Fruit fly (Drosophila melanogaster): Measurements from ENCODE around the gene H15.

Gene H15

DNA sequence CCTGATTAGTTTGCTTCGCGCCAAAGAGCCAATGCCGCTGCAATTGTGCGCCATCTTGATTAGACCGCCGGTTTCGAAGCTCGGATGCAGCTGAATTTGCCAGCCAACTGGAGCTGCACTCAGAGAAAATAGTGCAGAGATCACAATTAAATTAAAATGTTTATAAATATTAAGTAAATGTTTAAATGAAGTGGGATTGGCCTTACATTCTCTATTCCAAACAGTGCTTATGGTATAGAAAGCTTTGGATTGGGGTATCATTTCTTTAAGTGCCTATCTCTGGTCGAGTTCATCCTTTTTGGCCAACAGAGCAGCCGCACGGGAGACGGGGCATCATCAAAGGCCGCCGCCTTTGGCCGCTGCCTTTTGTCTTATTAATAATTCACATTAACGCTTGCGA is 17.8 kb upstream of the H15 start (continued):
- no peak for TF ChIP-seq N (GFP tag; optimal IDR thresholded peaks at IDR 0.05)
- peak; percentile 69 for TF ChIP-seq OdsH (GFP tag; optimal IDR thresholded peaks at IDR 0.05)
- TF ChIP-seq usp (GFP tag; optimal IDR thresholded peaks at IDR 0.05): no peak

DNA sequence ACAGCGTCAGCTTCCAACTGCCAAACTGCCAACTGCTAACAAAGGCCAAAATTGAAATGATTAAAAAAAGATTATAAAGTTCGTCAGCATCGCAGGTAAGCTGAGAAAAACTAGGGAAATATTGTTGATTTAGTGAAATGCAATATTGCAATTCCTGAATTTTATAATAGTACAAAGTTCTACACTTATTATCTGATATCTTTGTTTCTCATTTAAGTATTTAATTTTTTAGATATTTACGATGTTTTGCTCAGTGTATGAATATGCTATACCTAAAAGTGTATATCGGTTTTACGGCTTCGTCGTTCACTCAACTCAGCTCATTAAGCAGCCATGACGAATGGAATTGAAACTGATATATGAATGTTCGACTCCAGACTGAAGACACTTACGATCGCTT is 10.7 kb upstream of the H15 start:
- TF ChIP-seq Myc (optimal IDR thresholded peaks at IDR 0.05) (no peak), Sp1 (GFP tag; optimal IDR thresholded peaks at IDR 0.05) (peak; percentile 67), Hnf4 (GFP tag; optimal IDR thresholded peaks at IDR 0.05) (peak; percentile 62), br (GFP tag; optimal IDR thresholded peaks at IDR 0.05) (peak; percentile 24), Vsx2 (GFP tag; optimal IDR thresholded peaks at IDR 0.05; ENCODE audit: partially characterized antibody) (no peak), pan (optimal IDR thresholded peaks at IDR 0.05) (no peak), N (GFP tag; optimal IDR thresholded peaks at IDR 0.05) (no peak), jim (GFP tag; optimal IDR thresholded peaks at IDR 0.05) (no peak), tai (GFP tag; optimal IDR thresholded peaks at IDR 0.05) (peak; percentile 63), rgr (GFP tag; optimal IDR thresholded peaks at IDR 0.05) (peak; percentile 37), brk (GFP tag; optimal IDR thresholded peaks at IDR 0.05) (no peak), Mio (GFP tag; optimal IDR thresholded peaks at IDR 0.05) (no peak), dl (GFP tag; optimal IDR thresholded peaks at IDR 0.05; ENCODE audit: insufficient read depth in 1 of 2, partially characterized antibody in 2 of 2) (no peak), usp (GFP tag; optimal IDR thresholded peaks at IDR 0.05) (no peak), CG9705 (GFP tag; optimal IDR thresholded peaks at IDR 0.05) (peak; percentile 36), Dif (GFP tag; optimal IDR thresholded peaks at IDR 0.05; ENCODE audit: partially characterized antibody) (no peak), GATAd (GFP tag; optimal IDR thresholded peaks at IDR 0.05) (no peak), foxo (GFP tag; optimal IDR thresholded peaks at IDR 0.05) (peak in 1 of 2 experiments; percentile 38), psq (GFP tag; optimal IDR thresholded peaks at IDR 0.05) (peak; percentile 38), woc (GFP tag; optimal IDR thresholded peaks at IDR 0.05) (no peak), sv (GFP tag; optimal IDR thresholded peaks at IDR 0.05) (no peak), Rel (GFP tag; optimal IDR thresholded peaks at IDR 0.05) (no peak), Rel (tag; optimal IDR thresholded peaks at IDR 0.05) (no peak), h (GFP tag; optimal IDR thresholded peaks at IDR 0.05) (peak; percentile 51), fru (GFP tag; optimal IDR thresholded peaks at IDR 0.05) (peak; percentile 3), Abd-B (GFP tag; optimal IDR thresholded peaks at IDR 0.05) (no peak), sage (GFP tag; optimal IDR thresholded peaks at IDR 0.05) (no peak), ey (GFP tag; optimal IDR thresholded peaks at IDR 0.05) (peak; percentile 56), Dfd (GFP tag; optimal IDR thresholded peaks at IDR 0.05) (no peak), CrebA (GFP tag; optimal IDR thresholded peaks at IDR 0.05; ENCODE audit: borderline replicate concordance) (no peak), Hr78 (GFP tag; optimal IDR thresholded peaks at IDR 0.05) (no peak), OdsH (GFP tag; optimal IDR thresholded peaks at IDR 0.05) (peak; percentile 53), lola (GFP tag; optimal IDR thresholded peaks at IDR 0.05) (no peak), Hr83 (GFP tag; optimal IDR thresholded peaks at IDR 0.05; ENCODE audit: poor library complexity, severe bottlenecking) (no peak), CG32264 (GFP tag; optimal IDR thresholded peaks at IDR 0.05) (no peak), HLH106 (tag; optimal IDR thresholded peaks at IDR 0.05) (peak; percentile 76), dmrt93B (GFP tag; optimal IDR thresholded peaks at IDR 0.05) (peak; percentile 5), Jra (GFP tag; optimal IDR thresholded peaks at IDR 0.05) (no peak), dsf (GFP tag; optimal IDR thresholded peaks at IDR 0.05; ENCODE audit: borderline replicate concordance) (no peak)

DNA sequence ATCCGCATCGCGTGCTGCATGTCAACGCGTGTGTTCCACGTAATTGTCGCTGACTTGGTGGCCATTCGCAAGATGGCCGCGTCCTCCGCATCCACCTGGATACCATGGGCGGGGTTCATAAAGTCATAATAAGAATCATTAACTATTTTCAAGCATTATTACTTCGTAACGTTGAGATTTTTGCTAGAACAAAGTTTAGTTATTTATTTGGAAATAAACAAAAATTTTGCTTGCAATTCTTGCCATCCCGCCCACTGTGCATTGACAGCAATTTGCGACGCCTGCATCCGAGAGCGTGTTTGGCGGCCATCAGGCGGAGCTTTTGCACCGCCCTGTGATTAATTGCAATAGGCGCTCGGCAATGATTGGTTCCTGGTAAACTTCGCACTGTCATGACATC is 5.7 kb upstream of the H15 start:
- TF ChIP-seq h (GFP tag; optimal IDR thresholded peaks at IDR 0.05) (peak; percentile 3), fru (GFP tag; optimal IDR thresholded peaks at IDR 0.05) (peak; percentile 4), sage (GFP tag; optimal IDR thresholded peaks at IDR 0.05) (no peak)
